Worm (Caenorhabditis elegans) whole organism, young adult: ENCODE results near the gene snf-7.

Experiments used
- F37B4.10 ChIP-seq: fragments of 200-800 bp; sonication (Bioruptor generic); IDR thresholded peaks from 2 replicates; pipeline ENCODE4 v1.3.6; 2022; ENCODE audit warnings: missing genetic modification characterization, missing compliant biosample characterization
- F49E8.2 ChIP-seq: sonication (generic microtip); optimal IDR thresholded peaks from 3 replicates; lab custom pipeline; 2017; ENCODE audit warnings: missing genetic modification characterization, mild to moderate bottlenecking, missing compliant biosample characterization, antibody characterized with exemption, moderate library complexity; ENCODE audit not compliant: insufficient read depth
- aptf-3 ChIP-seq: fragments of 200-800 bp; sonication (Bioruptor generic); IDR thresholded peaks from 2 replicates; pipeline ENCODE4 v1.3.6; 2022; ENCODE audit warnings: missing genetic modification characterization, missing compliant biosample characterization
- bed-2 ChIP-seq: fragments of 200-800 bp; sonication (Bioruptor generic); IDR thresholded peaks from 2 replicates; pipeline ENCODE4 v1.3.6; 2022; ENCODE audit warnings: missing genetic modification reagents, missing genetic modification characterization, missing compliant biosample characterization
- ceh-100 ChIP-seq: fragments of 200-800 bp; sonication (Bioruptor generic); IDR thresholded peaks from 2 replicates; pipeline ENCODE4 v1.3.6; 2022; ENCODE audit warnings: missing genetic modification reagents, missing genetic modification characterization, missing compliant biosample characterization
- die-1 ChIP-seq: sonication (generic microtip); optimal IDR thresholded peaks from 2 replicates; lab custom pipeline; 2016; ENCODE audit warnings: missing genotype, mild to moderate bottlenecking, missing genetic modification characterization, missing compliant biosample characterization
- let-607 ChIP-seq, 2 experiments: fragments of 200-800 bp in 1 of 2; sonication (Bioruptor generic) in 1 of 2; sonication (generic microtip) in 1 of 2; optimal IDR thresholded peaks; 2 replicates each; lab custom pipeline; 2016 to 2018; ENCODE audit warnings: mild to moderate bottlenecking in 2 of 2, missing compliant biosample characterization in 2 of 2, missing genetic modification characterization in 2 of 2, moderate library complexity in 2 of 2, missing genotype in 1 of 2
- lin-35 ChIP-seq, 3 experiments: fragments of 150-350 bp in 2 of 3; sonication (generic microtip) in 1 of 3; optimal IDR thresholded peaks; 2 replicates each; lab custom pipeline; 2014 to 2018; ENCODE audit warnings: missing biosample characterization in 3 of 3, missing genetic modification characterization in 3 of 3, missing genetic modification reagents in 3 of 3
- pbrm-1 ChIP-seq: fragments of 200-800 bp; sonication (Bioruptor generic); IDR thresholded peaks from 2 replicates; pipeline ENCODE4 v1.3.6; 2022; ENCODE audit warnings: missing genetic modification reagents, missing genetic modification characterization, missing compliant biosample characterization
- ztf-3 ChIP-seq: fragments of 200-800 bp; sonication (Bioruptor generic); optimal IDR thresholded peaks from 2 replicates; lab custom pipeline; 2018; ENCODE audit warnings: mild to moderate bottlenecking, missing genetic modification characterization, missing compliant biosample characterization

DNA sequence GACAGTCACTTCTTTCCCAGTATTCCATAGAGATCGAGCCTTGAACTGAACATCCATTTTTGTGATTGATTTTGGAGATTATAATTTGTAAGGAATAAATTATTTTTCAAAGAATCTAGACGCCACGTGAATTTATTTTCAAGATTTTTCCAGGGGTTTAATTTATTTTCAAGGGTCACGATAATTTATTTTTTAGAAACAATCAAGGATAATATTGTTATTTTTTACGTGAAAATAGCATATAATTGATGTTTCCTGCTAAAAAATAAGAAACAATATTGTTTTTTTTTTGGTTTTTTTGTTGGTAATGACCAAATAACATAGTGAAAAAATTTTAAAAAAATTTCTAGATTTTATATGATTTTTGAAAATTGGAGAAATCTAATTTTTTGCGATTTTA lies 24.3 kb downstream of the snf-7 start, which contains the start of gene F14F7.4:
- TF ChIP-seq F37B4.10 (no peak), aptf-3 (GFP tag; lab: Robert Waterston, UW) (no peak), ztf-3 (no peak), lin-35 (GFP tag; optimal IDR thresholded peaks at IDR 0.05; lab: Kevin White, UChicago) (no peak), die-1 (tag; lab: Kevin White, UChicago) (no peak), pbrm-1 (GFP tag; lab: Robert Waterston, UW) (no peak), ceh-100 (GFP tag; lab: Robert Waterston, UW) (no peak), bed-2 (GFP tag; lab: Robert Waterston, UW) (no peak), let-607 (tag; optimal IDR thresholded peaks at IDR 0.05; lab: Kevin White, UChicago) (no peak), F49E8.2 (tag; lab: Kevin White, UChicago) (no peak)
